Fruit fly (Drosophila melanogaster): ENCODE results near the gene Ptp61F.

Ptp61F gene

dm6 chr3L:1298509-1298908 is 176.5 kb downstream of the Ptp61F start, which contains the start of gene scf (continued):
- TF ChIP-seq CG9797 (GFP tag; optimal IDR thresholded peaks at IDR 0.05) (peak; percentile 1), CG7839 (tag; optimal IDR thresholded peaks at IDR 0.05) (no peak), odd (GFP tag; optimal IDR thresholded peaks at IDR 0.05) (no peak), CG11723 (GFP tag; optimal IDR thresholded peaks at IDR 0.05) (no peak), pb (GFP tag; optimal IDR thresholded peaks at IDR 0.05) (peak; percentile 41), vvl (GFP tag; IDR thresholded peaks at IDR 0.05) (peak; percentile 39), CG13287 (GFP tag; IDR thresholded peaks at IDR 0.05; ENCODE audit: partially characterized antibody) (peak; percentile 63), amos (GFP tag; IDR thresholded peaks at IDR 0.05; ENCODE audit: partially characterized antibody) (peak; percentile 27; the same call in 1 of the 2 replicates), sens-2 (GFP tag; IDR thresholded peaks at IDR 0.05) (0 out of 2 replicates have a peak, but pooled peaks have one; percentile 11), CG9437 (GFP tag; optimal IDR thresholded peaks at IDR 0.05) (no peak), CG12071 (GFP tag; optimal IDR thresholded peaks at IDR 0.05) (peak; percentile 17), CG34422 (GFP tag; IDR thresholded peaks at IDR 0.05) (peak; percentile 73; the same call in 2 of the 3 replicates), CG2712 (tag; optimal IDR thresholded peaks at IDR 0.05) (peak; percentile 11), Oaz (GFP tag; IDR thresholded peaks at IDR 0.05) (no peak), Fer1 (GFP tag; optimal IDR thresholded peaks at IDR 0.05) (peak; percentile 35), sug (tag; optimal IDR thresholded peaks at IDR 0.05) (peak; percentile 40), Sry-β (GFP tag; optimal IDR thresholded peaks at IDR 0.05) (peak; percentile 88), CG34224 (GFP tag; IDR thresholded peaks at IDR 0.05; ENCODE audit: partially characterized antibody) (peak; percentile 50), repo (GFP tag; optimal IDR thresholded peaks at IDR 0.05) (peak; percentile 18), CG11398 (GFP tag; optimal IDR thresholded peaks at IDR 0.05) (no peak), CG7745 (tag; optimal IDR thresholded peaks at IDR 0.05) (no peak), CG7271 (tag; optimal IDR thresholded peaks at IDR 0.05) (no peak), nau (GFP tag; optimal IDR thresholded peaks at IDR 0.05) (no peak), CG3847 (GFP tag; IDR thresholded peaks at IDR 0.05) (peak; percentile 48), CG12659 (GFP tag; optimal IDR thresholded peaks at IDR 0.05) (peak; percentile 2), CG6791 (GFP tag; IDR thresholded peaks at IDR 0.05; ENCODE audit: partially characterized antibody) (0 out of 3 replicates have a peak, but pooled peaks have one; percentile 27), dimm (GFP tag; IDR thresholded peaks at IDR 0.05) (no peak), CG13123 (GFP tag; optimal IDR thresholded peaks at IDR 0.05) (no peak), hkb (optimal IDR thresholded peaks at IDR 0.05) (no peak), hkb (GFP tag; IDR thresholded peaks at IDR 0.05) (peak; percentile 48), CG15479 (GFP tag; optimal IDR thresholded peaks at IDR 0.05) (no peak), YL-1 (GFP tag; optimal IDR thresholded peaks at IDR 0.05) (peak; percentile 39), Dad (GFP tag; optimal IDR thresholded peaks at IDR 0.05) (no peak), CG14014 (GFP tag; IDR thresholded peaks at IDR 0.05) (0 out of 2 replicates have a peak, but pooled peaks have one; percentile 34), Rfx (GFP tag; IDR thresholded peaks at IDR 0.05) (peak; percentile 59), CG8924 (tag; optimal IDR thresholded peaks at IDR 0.05) (peak; percentile 15), Trl (optimal IDR thresholded peaks at IDR 0.05) (peak in 1 of 2 experiments; percentile 34), Trl (GFP tag; optimal IDR thresholded peaks at IDR 0.05) (peak; percentile 9), sim (GFP tag; IDR thresholded peaks at IDR 0.05) (no peak), Spps (tag; optimal IDR thresholded peaks at IDR 0.05) (no peak), Elba2 (GFP tag; optimal IDR thresholded peaks at IDR 0.05) (no peak), bowl (GFP tag; IDR thresholded peaks at IDR 0.05) (0 out of 2 replicates have a peak, but pooled peaks have one; percentile 7), otp (GFP tag; IDR thresholded peaks at IDR 0.05) (peak; percentile 12; the same call in 1 of the 3 replicates), CG31365 (tag; optimal IDR thresholded peaks at IDR 0.05) (no peak), Dbx (GFP tag; IDR thresholded peaks at IDR 0.05) (no peak), CG10431 (GFP tag; optimal IDR thresholded peaks at IDR 0.05) (no peak), z (GFP tag; IDR thresholded peaks at IDR 0.05) (peak; percentile 57; the same call in 1 of the 3 replicates), CG7928 (GFP tag; optimal IDR thresholded peaks at IDR 0.05) (no peak), CG6683 (GFP tag; optimal IDR thresholded peaks at IDR 0.05) (no peak), CG11696 (GFP tag; IDR thresholded peaks at IDR 0.05) (0 out of 2 replicates have a peak, but pooled peaks have one; percentile 17), stwl (tag; optimal IDR thresholded peaks at IDR 0.05) (peak; percentile 36)

Data from whole organism, embryonic.